Worm (Caenorhabditis elegans) whole organism, L1 larva: Measurements from ENCODE around the gene M110.10.

ENCODE experiments used
- C04F5.9 ChIP-seq: sonication (generic microtip); optimal IDR thresholded peaks from 2 replicates; lab custom pipeline; 2016; ENCODE audit warnings: missing genetic modification characterization, missing compliant biosample characterization
- C34B4.2 ChIP-seq: sonication (generic microtip); optimal IDR thresholded peaks from 2 replicates; lab custom pipeline; 2017; ENCODE audit warnings: mild to moderate bottlenecking, missing genetic modification characterization, missing compliant biosample characterization
- F16B12.6 ChIP-seq: fragments of 150-350 bp; optimal IDR thresholded peaks from 2 replicates; lab custom pipeline; 2014; ENCODE audit warnings: missing biosample characterization, missing genetic modification characterization
- Y116A8C.19 ChIP-seq: sonication (generic microtip); optimal IDR thresholded peaks from 2 replicates; lab custom pipeline; 2016; ENCODE audit warnings: missing compliant biosample characterization, missing genetic modification characterization, borderline replicate concordance
- aly-2 ChIP-seq: fragments of 150-350 bp; optimal IDR thresholded peaks from 2 replicates; lab custom pipeline; 2014; ENCODE audit warnings: missing biosample characterization, missing genetic modification characterization
- ceh-63 ChIP-seq: fragments of 200-800 bp; sonication (Bioruptor generic); optimal IDR thresholded peaks from 2 replicates; lab custom pipeline; 2018; ENCODE audit warnings: mild to moderate bottlenecking, missing genetic modification characterization, missing compliant biosample characterization
- ceh-8 ChIP-seq: fragments of 200-800 bp; sonication (Bioruptor generic); optimal IDR thresholded peaks from 2 replicates; lab custom pipeline; 2018; ENCODE audit warnings: mild to moderate bottlenecking, missing genetic modification characterization, moderate library complexity, missing compliant biosample characterization
- ceh-82 ChIP-seq, 3 experiments: fragments of 150-350 bp in 1 of 3; sonication (generic microtip) in 2 of 3; optimal IDR thresholded peaks; 2 replicates each; lab custom pipeline; 2014 to 2017; ENCODE audit warnings: missing biosample characterization in 3 of 3, missing genetic modification characterization in 3 of 3
- ceh-90 ChIP-seq: sonication (generic microtip); optimal IDR thresholded peaks from 2 replicates; lab custom pipeline; 2016; ENCODE audit warnings: missing genetic modification characterization, missing compliant biosample characterization
- ces-1 ChIP-seq: fragments of 150-350 bp; optimal IDR thresholded peaks from 2 replicates; lab custom pipeline; 2014; ENCODE audit warnings: missing biosample characterization, missing genetic modification reagents, missing genetic modification characterization
- dsc-1 ChIP-seq: sonication (generic microtip); optimal IDR thresholded peaks from 2 replicates; lab custom pipeline; 2016; ENCODE audit warnings: mild to moderate bottlenecking, missing genetic modification characterization, missing compliant biosample characterization
- efl-1 ChIP-seq, 4 experiments: fragments of 150-350 bp; optimal IDR thresholded peaks in 3 of 4; peaks in 1 of 4; 1 replicate in 1 of 4; 2 replicates in 3 of 4; lab custom pipeline; 2014; ENCODE audit warnings: missing biosample characterization in 2 of 4, missing genetic modification characterization in 2 of 4, missing genetic modification reagents in 2 of 4
- efl-3 ChIP-seq: fragments of 200-800 bp; sonication (Bioruptor generic); optimal IDR thresholded peaks from 2 replicates; lab custom pipeline; 2018; ENCODE audit warnings: mild to moderate bottlenecking, missing genetic modification characterization, missing compliant biosample characterization
- egl-13 ChIP-seq: sonication (generic microtip); optimal IDR thresholded peaks from 2 replicates; lab custom pipeline; 2016; ENCODE audit warnings: missing genotype, missing genetic modification reagents, missing genetic modification characterization, missing compliant biosample characterization
- egl-27 ChIP-seq, 2 experiments: fragments of 150-350 bp in 1 of 2; sonication (generic microtip); optimal IDR thresholded peaks; 3 replicates each; lab custom pipeline; 2017 to 2018; ENCODE audit warnings: missing biosample characterization in 2 of 2, missing genetic modification characterization in 2 of 2, missing genetic modification reagents in 2 of 2
- elt-2 ChIP-seq: sonication (generic microtip); optimal IDR thresholded peaks from 2 replicates; lab custom pipeline; 2016; ENCODE audit warnings: missing genetic modification characterization, mild to moderate bottlenecking, inconsistent platforms, missing compliant biosample characterization, missing genetic modification reagents
- fkh-10 ChIP-seq: sonication (generic microtip); optimal IDR thresholded peaks from 2 replicates; lab custom pipeline; 2017; ENCODE audit warnings: missing biosample characterization, missing genetic modification reagents, missing genetic modification characterization
- grh-1 ChIP-seq: fragments of 200-800 bp; sonication (Bioruptor generic); IDR thresholded peaks from 2 replicates; pipeline ENCODE4 v1.3.6; 2022; ENCODE audit warnings: missing genetic modification reagents, missing genetic modification characterization, missing compliant biosample characterization
- hlh-17 ChIP-seq: fragments of 200-800 bp; sonication (Bioruptor generic); optimal IDR thresholded peaks from 2 replicates; lab custom pipeline; 2018; ENCODE audit warnings: missing genetic modification characterization, mild to moderate bottlenecking, missing compliant biosample characterization, moderate library complexity, borderline replicate concordance
- hpl-2 ChIP-seq: fragments of 150-350 bp; optimal IDR thresholded peaks from 2 replicates; lab custom pipeline; 2014; ENCODE audit warnings: missing biosample characterization, missing genetic modification reagents, missing genetic modification characterization
- irx-1 ChIP-seq: sonication (generic microtip); optimal IDR thresholded peaks from 2 replicates; lab custom pipeline; 2016; ENCODE audit warnings: missing genetic modification characterization, missing compliant biosample characterization
- lin-13 ChIP-seq: fragments of 150-350 bp; optimal IDR thresholded peaks from 2 replicates; lab custom pipeline; 2014; ENCODE audit warnings: missing biosample characterization, missing genetic modification reagents, missing genetic modification characterization
- lin-35 ChIP-seq, 2 experiments: fragments of 150-350 bp; optimal IDR thresholded peaks; 2 replicates each; lab custom pipeline; 2014; ENCODE audit warnings: missing biosample characterization in 2 of 2, missing genetic modification characterization in 2 of 2, missing genetic modification reagents in 2 of 2
- lir-3 ChIP-seq: sonication (generic microtip); optimal IDR thresholded peaks from 2 replicates; lab custom pipeline; 2016; ENCODE audit warnings: mild to moderate bottlenecking, missing genetic modification characterization, moderate library complexity, missing compliant biosample characterization; ENCODE audit not compliant: poor library complexity
- lsy-2 ChIP-seq, 2 experiments: fragments of 150-350 bp; optimal IDR thresholded peaks; 2 replicates each; lab custom pipeline; 2014; ENCODE audit warnings: missing biosample characterization in 2 of 2, missing genetic modification characterization in 2 of 2
- mab-9 ChIP-seq: fragments of 200-800 bp; sonication (Bioruptor generic); IDR thresholded peaks from 2 replicates; pipeline ENCODE4 v1.3.6; 2022; ENCODE audit warnings: missing genetic modification reagents, missing genetic modification characterization, missing compliant biosample characterization
- mdl-1 ChIP-seq, 2 experiments: fragments of 150-350 bp; optimal IDR thresholded peaks; 2 replicates each; lab custom pipeline; 2014 to 2017; ENCODE audit warnings: missing biosample characterization in 2 of 2, missing genetic modification characterization in 2 of 2, inconsistent platforms in 1 of 2
- nhr-11 ChIP-seq: fragments of 150-350 bp; optimal IDR thresholded peaks from 2 replicates; lab custom pipeline; 2014; ENCODE audit warnings: missing biosample characterization, missing genetic modification characterization
- nhr-20 ChIP-seq: sonication (generic microtip); optimal IDR thresholded peaks from 2 replicates; lab custom pipeline; 2016; ENCODE audit warnings: mild to moderate bottlenecking, missing genetic modification characterization, missing compliant biosample characterization
- nhr-237 ChIP-seq: fragments of 150-350 bp; optimal IDR thresholded peaks from 2 replicates; lab custom pipeline; 2014; ENCODE audit warnings: missing biosample characterization, missing genetic modification characterization
- nhr-28 ChIP-seq: fragments of 150-350 bp; optimal IDR thresholded peaks from 2 replicates; lab custom pipeline; 2014; ENCODE audit warnings: missing biosample characterization, missing genetic modification characterization
- nhr-76 ChIP-seq: sonication (generic microtip); optimal IDR thresholded peaks from 2 replicates; lab custom pipeline; 2017; ENCODE audit warnings: missing biosample characterization, missing genetic modification characterization
- nhr-85 ChIP-seq: sonication (generic microtip); peaks from one replicate; lab custom pipeline; 2016; ENCODE audit warnings: missing genetic modification characterization, inconsistent platforms, missing compliant biosample characterization
- nhr-90 ChIP-seq: sonication (generic microtip); optimal IDR thresholded peaks from 2 replicates; lab custom pipeline; 2016; ENCODE audit warnings: mild to moderate bottlenecking, missing genetic modification characterization, missing compliant biosample characterization; ENCODE audit not compliant: poor library complexity
- pax-3 ChIP-seq: fragments of 200-800 bp; sonication (Bioruptor generic); optimal IDR thresholded peaks from 2 replicates; lab custom pipeline; 2018; ENCODE audit warnings: mild to moderate bottlenecking, missing genetic modification characterization, moderate library complexity, missing compliant biosample characterization
- pqm-1 ChIP-seq: sonication (generic microtip); optimal IDR thresholded peaks from 3 replicates; lab custom pipeline; 2017; ENCODE audit warnings: missing biosample characterization, missing genetic modification characterization
- rnt-1 ChIP-seq: sonication (generic microtip); optimal IDR thresholded peaks from 2 replicates; lab custom pipeline; 2016; ENCODE audit warnings: mild to moderate bottlenecking, missing genetic modification characterization, moderate library complexity, missing compliant biosample characterization
- skn-1 ChIP-seq: fragments of 150-350 bp; optimal IDR thresholded peaks from 2 replicates; lab custom pipeline; 2014; ENCODE audit warnings: missing biosample characterization, missing genetic modification characterization
- snpc-4 ChIP-seq: fragments of 150-350 bp; optimal IDR thresholded peaks from 2 replicates; lab custom pipeline; 2014; ENCODE audit warnings: missing biosample characterization, missing genetic modification characterization
- snu-23 ChIP-seq: sonication (generic microtip); optimal IDR thresholded peaks from 2 replicates; lab custom pipeline; 2016; ENCODE audit warnings: missing genetic modification characterization, missing compliant biosample characterization
- sox-4 ChIP-seq: sonication (generic microtip); optimal IDR thresholded peaks from 2 replicates; lab custom pipeline; 2016; ENCODE audit warnings: missing genetic modification characterization, missing compliant biosample characterization
- sup-37 ChIP-seq: fragments of 200-800 bp; sonication (Bioruptor generic); optimal IDR thresholded peaks from 2 replicates; lab custom pipeline; 2018; ENCODE audit warnings: mild to moderate bottlenecking, missing genetic modification characterization, missing compliant biosample characterization
- swsn-7 ChIP-seq: sonication (generic microtip); optimal IDR thresholded peaks from 2 replicates; lab custom pipeline; 2016; ENCODE audit warnings: missing genetic modification characterization, missing compliant biosample characterization
- tbx-2 ChIP-seq: sonication (generic microtip); optimal IDR thresholded peaks from 2 replicates; lab custom pipeline; 2016; ENCODE audit warnings: missing genetic modification characterization, missing compliant biosample characterization
- tlp-1 ChIP-seq: fragments of 150-350 bp; optimal IDR thresholded peaks from 2 replicates; lab custom pipeline; 2014; ENCODE audit warnings: missing biosample characterization, missing genetic modification characterization
- unc-30 ChIP-seq: sonication (generic microtip); optimal IDR thresholded peaks from 2 replicates; lab custom pipeline; 2017; ENCODE audit warnings: missing biosample characterization, missing genetic modification characterization
- unc-62 ChIP-seq: fragments of 150-350 bp; optimal IDR thresholded peaks from 2 replicates; lab custom pipeline; 2014; ENCODE audit warnings: missing biosample characterization, missing genetic modification reagents, missing genetic modification characterization
- unc-98 ChIP-seq: fragments of 200-800 bp; sonication (Bioruptor generic); IDR thresholded peaks from 2 replicates; pipeline ENCODE4 v1.3.6; 2022; ENCODE audit warnings: missing genetic modification characterization, missing compliant biosample characterization
- xbp-1 ChIP-seq: sonication (generic microtip); optimal IDR thresholded peaks from 2 replicates; lab custom pipeline; 2016; ENCODE audit warnings: missing genetic modification characterization, missing compliant biosample characterization
- zip-4 ChIP-seq: fragments of 200-800 bp; sonication (Bioruptor generic); optimal IDR thresholded peaks from 2 replicates; lab custom pipeline; 2018; ENCODE audit warnings: mild to moderate bottlenecking, missing genetic modification characterization, moderate library complexity, missing compliant biosample characterization
- ztf-11 ChIP-seq, 2 experiments: sonication (generic microtip); optimal IDR thresholded peaks; 2 replicates each; lab custom pipeline; 2016 to 2017; ENCODE audit warnings: missing genetic modification characterization in 2 of 2, missing biosample characterization in 1 of 2, missing compliant biosample characterization in 1 of 2

Gene M110.10

DNA sequence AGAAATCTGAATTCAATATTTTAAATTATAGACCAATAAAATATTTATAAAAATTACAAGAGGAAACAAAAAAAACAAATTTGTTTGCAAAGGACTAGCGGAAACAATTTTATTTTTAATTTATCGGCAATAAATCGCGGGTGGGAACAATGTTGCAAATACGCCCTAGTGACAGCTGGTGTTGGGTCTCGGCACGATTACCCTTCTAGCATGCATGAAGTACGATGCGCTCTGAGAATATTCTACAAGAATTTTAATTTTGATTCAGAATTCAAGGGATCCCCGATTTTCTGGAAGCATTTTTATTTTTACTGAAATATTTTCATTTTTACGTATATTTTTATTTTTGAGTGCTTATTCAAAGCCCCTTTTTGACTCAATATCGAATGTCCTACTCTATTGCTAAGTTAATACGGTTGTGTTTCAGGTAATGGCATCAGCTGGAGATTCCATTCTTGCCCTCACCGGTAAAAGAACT lies 29.2 kb downstream of the M110.10 start, which contains the start of the genes mig-5 and cct-1 (continued):
- TF ChIP-seq Y116A8C.19 (tag; lab: Kevin White, UChicago) (no peak), ceh-63 (GFP tag; lab: Kevin White, UChicago) (peak; percentile 90), mdl-1 (tag; optimal IDR thresholded peaks at IDR 0.05; lab: Kevin White, UChicago) (peak in 1 of 2 experiments; percentile 95), C04F5.9 (tag; lab: Kevin White, UChicago) (peak; percentile 100), skn-1 (peak; percentile 97), snu-23 (GFP tag; lab: Kevin White, UChicago) (peak; percentile 99), efl-1 (optimal IDR thresholded peaks at IDR 0.05; lab: Kevin White, UChicago) (peak; percentile 96 to 98), efl-1 (GFP tag; optimal IDR thresholded peaks at IDR 0.05 in 1 of 2; lab: Kevin White, UChicago) (peak; percentile 85 to 99), hpl-2 (peak; percentile 95), lsy-2 (tag; optimal IDR thresholded peaks at IDR 0.05; lab: Kevin White, UChicago) (peak; percentile 100), ztf-11 (tag; optimal IDR thresholded peaks at IDR 0.05; lab: Kevin White, UChicago) (peak; percentile 40 to 87), egl-13 (tag; lab: Kevin White, UChicago) (peak; percentile 97), grh-1 (GFP tag; lab: Robert Waterston, UW) (peak; percentile 98), aly-2 (tag; lab: Kevin White, UChicago) (peak; percentile 98), ceh-90 (tag; lab: Kevin White, UChicago) (peak; percentile 44), nhr-85 (peak; percentile 99), tbx-2 (peak; percentile 98), nhr-11 (tag; lab: Kevin White, UChicago) (peak; percentile 98), lin-35 (GFP tag; optimal IDR thresholded peaks at IDR 0.05; lab: Kevin White, UChicago) (peak; percentile 92 to 94), pax-3 (tag; lab: Kevin White, UChicago) (peak; percentile 91), tlp-1 (tag; lab: Kevin White, UChicago) (no peak), sup-37 (GFP tag; lab: Kevin White, UChicago) (peak; percentile 92), nhr-90 (tag; lab: Kevin White, UChicago) (peak; percentile 98), hlh-17 (no peak), efl-3 (peak; percentile 81), swsn-7 (tag; lab: Kevin White, UChicago) (peak; percentile 98), dsc-1 (tag; lab: Kevin White, UChicago) (peak; percentile 99), snpc-4 (tag; lab: Kevin White, UChicago) (peak; percentile 91), egl-27 (tag; optimal IDR thresholded peaks at IDR 0.05; lab: Kevin White, UChicago) (peak; percentile 73 to 88), irx-1 (tag; lab: Kevin White, UChicago) (peak; percentile 97), zip-4 (GFP tag; lab: Kevin White, UChicago) (peak; percentile 91), unc-98 (GFP tag; lab: Robert Waterston, UW) (peak; percentile 59; the same call in 1 of the 2 replicates), fkh-10 (GFP tag; lab: Kevin White, UChicago) (peak; percentile 84), ceh-82 (tag; optimal IDR thresholded peaks at IDR 0.05; lab: Kevin White, UChicago) (peak; percentile 97 to 99 (median 98)), unc-62 (GFP tag; lab: Kevin White, UChicago) (peak; percentile 45), xbp-1 (tag; lab: Kevin White, UChicago) (peak; percentile 98), nhr-20 (tag; lab: Kevin White, UChicago) (peak; percentile 99), nhr-28 (tag; lab: Kevin White, UChicago) (peak; percentile 26), nhr-76 (peak; percentile 34), rnt-1 (tag; lab: Kevin White, UChicago) (peak; percentile 98), lin-13 (GFP tag; lab: Kevin White, UChicago) (peak; percentile 97), sox-4 (tag; lab: Kevin White, UChicago) (peak; percentile 94), elt-2 (tag; lab: Kevin White, UChicago) (peak; percentile 90), C34B4.2 (peak; percentile 71), pqm-1 (peak; percentile 38), mab-9 (GFP tag; lab: Robert Waterston, UW) (peak; percentile 94), lir-3 (tag; lab: Kevin White, UChicago) (peak; percentile 95), F16B12.6 (tag; lab: Kevin White, UChicago) (peak; percentile 75), ceh-8 (GFP tag; lab: Kevin White, UChicago) (peak; percentile 97), nhr-237 (tag; lab: Kevin White, UChicago) (peak; percentile 95), ces-1 (GFP tag; lab: Kevin White, UChicago) (peak; percentile 39), unc-30 (tag; lab: Kevin White, UChicago) (peak; percentile 75)
